Fruit fly (Drosophila melanogaster) whole organism, embryonic: ENCODE results near the gene srp.
A peak's percentile ranks its signal among the peaks of the same experiment; 100 is the strongest.

Source experiments
- Aef1 ChIP-seq: fragments of 200-800 bp; sonication (Bioruptor generic); IDR thresholded peaks from 3 replicates; pipeline ENCODE4 v1.3.6; 2022; ENCODE audit warnings: missing biosample characterization, missing genetic modification characterization
- B-H2 ChIP-seq: fragments of 200-800 bp; sonication (Bioruptor generic); optimal IDR thresholded peaks from 2 replicates; lab custom pipeline; 2018; ENCODE audit warnings: missing biosample characterization, mild to moderate bottlenecking, missing genetic modification characterization
- CG11456 ChIP-seq: fragments of 200-800 bp; sonication (Bioruptor generic); IDR thresholded peaks from 3 replicates; pipeline ENCODE4 v1.3.6; 2022; ENCODE audit warnings: missing biosample characterization, missing genetic modification characterization
- CG11723 ChIP-seq: fragments of 200-800 bp; sonication (Bioruptor generic); optimal IDR thresholded peaks from 2 replicates; lab custom pipeline; 2017; ENCODE audit warnings: missing biosample characterization, mild to moderate bottlenecking, missing genetic modification characterization
- CG12769 ChIP-seq: fragments of 200-800 bp; sonication (Bioruptor generic); optimal IDR thresholded peaks from 2 replicates; lab custom pipeline; 2019; ENCODE audit warnings: missing biosample characterization, mild to moderate bottlenecking, missing genetic modification characterization, moderate library complexity
- CG13775 ChIP-seq: fragments of 200-800 bp; sonication (Bioruptor generic); optimal IDR thresholded peaks from 3 replicates; lab custom pipeline; 2017; ENCODE audit warnings: missing biosample characterization, mild to moderate bottlenecking, missing genetic modification characterization
- CG13894 ChIP-seq: fragments of 200-800 bp; sonication (Bioruptor generic); optimal IDR thresholded peaks from 3 replicates; lab custom pipeline; 2018; ENCODE audit warnings: missing biosample characterization, mild to moderate bottlenecking, missing genetic modification characterization, moderate library complexity
- CG15073 ChIP-seq: fragments of 200-800 bp; sonication (Bioruptor generic); optimal IDR thresholded peaks from 2 replicates; lab custom pipeline; 2016; ENCODE audit warnings: missing biosample characterization, missing genetic modification characterization
- CG15696 ChIP-seq: fragments of 200-800 bp; sonication (Bioruptor generic); optimal IDR thresholded peaks from 2 replicates; lab custom pipeline; 2019; ENCODE audit warnings: missing biosample characterization, mild to moderate bottlenecking, missing genetic modification characterization, moderate library complexity
- CG18476 ChIP-seq: fragments of 200-800 bp; sonication (Bioruptor generic); optimal IDR thresholded peaks from 2 replicates; lab custom pipeline; 2016; ENCODE audit warnings: missing biosample characterization, mild to moderate bottlenecking, missing genetic modification characterization
- CG2120 ChIP-seq: fragments of 200-800 bp; sonication (Bioruptor generic); optimal IDR thresholded peaks from 3 replicates; lab custom pipeline; 2016; ENCODE audit warnings: missing biosample characterization, missing genetic modification characterization
- CG34224 ChIP-seq: fragments of 200-800 bp; sonication (Bioruptor generic); IDR thresholded peaks from 3 replicates; pipeline ENCODE4 v1.3.6; 2022; ENCODE audit warnings: missing biosample characterization, missing genetic modification characterization; ENCODE audit not compliant: partially characterized antibody
- CG6813 ChIP-seq: fragments of 200-800 bp; sonication (Bioruptor generic); optimal IDR thresholded peaks from 2 replicates; lab custom pipeline; 2017; ENCODE audit warnings: missing biosample characterization, missing genetic modification characterization, mild to moderate bottlenecking, moderate library complexity, missing genetic modification reagents
- CG7271 ChIP-seq: fragments of 200-800 bp; sonication (Bioruptor generic); optimal IDR thresholded peaks from 2 replicates; lab custom pipeline; 2018; ENCODE audit warnings: missing biosample characterization, mild to moderate bottlenecking, missing genetic modification characterization, moderate library complexity
- CG9215 ChIP-seq: fragments of 200-800 bp; sonication (Bioruptor generic); IDR thresholded peaks from 2 replicates; pipeline ENCODE4 v1.3.6; 2022; ENCODE audit warnings: missing biosample characterization, missing genetic modification characterization
- CoRest ChIP-seq: fragments of 200-800 bp; sonication (Bioruptor generic); optimal IDR thresholded peaks from 3 replicates; lab custom pipeline; 2018; ENCODE audit warnings: missing biosample characterization, mild to moderate bottlenecking, missing genetic modification characterization, moderate library complexity
- Dfd ChIP-seq, 2 experiments: fragments of >200 bp; optimal IDR thresholded peaks; 2 replicates each; lab custom pipeline; 2017; ENCODE audit warnings: missing biosample characterization in 2 of 2, missing genetic modification characterization in 2 of 2
- E2f2 ChIP-seq: fragments of 200-800 bp; sonication (Bioruptor generic); IDR thresholded peaks from 2 replicates; pipeline ENCODE4 v1.3.6; 2022; ENCODE audit warnings: missing biosample characterization, missing genetic modification characterization
- Elba2 ChIP-seq: fragments of 200-800 bp; sonication (Bioruptor generic); optimal IDR thresholded peaks from 3 replicates; lab custom pipeline; 2016; ENCODE audit warnings: missing biosample characterization, missing genetic modification characterization
- Ets65A ChIP-seq: fragments of 200-800 bp; sonication (Bioruptor generic); peaks from one replicate; lab custom pipeline; 2016; ENCODE audit warnings: missing biosample characterization, missing genetic modification characterization
- Ets97D ChIP-seq: fragments of 200-800 bp; sonication (Bioruptor generic); optimal IDR thresholded peaks from 3 replicates; lab custom pipeline; 2016; ENCODE audit warnings: missing biosample characterization, missing genetic modification characterization
- HLH54F ChIP-seq: fragments of 200-800 bp; sonication (Bioruptor generic); optimal IDR thresholded peaks from 3 replicates; lab custom pipeline; 2016; ENCODE audit warnings: missing biosample characterization, missing genetic modification characterization
- Oaz ChIP-seq: fragments of 200-800 bp; sonication (Bioruptor generic); IDR thresholded peaks from 2 replicates; pipeline ENCODE4 v1.3.6; 2022; ENCODE audit warnings: missing biosample characterization, missing genetic modification characterization
- PHDP ChIP-seq: fragments of 200-800 bp; sonication (Bioruptor generic); optimal IDR thresholded peaks from 3 replicates; lab custom pipeline; 2018; ENCODE audit warnings: missing biosample characterization, mild to moderate bottlenecking, missing genetic modification characterization, moderate library complexity
- Ptx1 ChIP-seq: fragments of 200-800 bp; sonication (Bioruptor generic); IDR thresholded peaks from 2 replicates; pipeline ENCODE4 v1.3.6; 2022; ENCODE audit warnings: missing biosample characterization, missing genetic modification characterization
- Sin3A ChIP-seq: fragments of >200 bp; optimal IDR thresholded peaks from 2 replicates; lab custom pipeline; 2018
- Xbp1 ChIP-seq: fragments of 200-800 bp; sonication (Bioruptor generic); optimal IDR thresholded peaks from 3 replicates; lab custom pipeline; 2016; ENCODE audit warnings: missing biosample characterization, mild to moderate bottlenecking, missing genetic modification characterization
- ac ChIP-seq: fragments of 200-800 bp; sonication (Bioruptor generic); optimal IDR thresholded peaks from 3 replicates; lab custom pipeline; 2017; ENCODE audit warnings: missing biosample characterization, mild to moderate bottlenecking, missing genetic modification characterization
- ara ChIP-seq: fragments of 200-800 bp; sonication (Bioruptor generic); IDR thresholded peaks from 2 replicates; pipeline ENCODE4 v1.3.6; 2022; ENCODE audit warnings: missing biosample characterization, missing genetic modification characterization
- bcd ChIP-seq: fragments of 200-800 bp; sonication (Bioruptor generic); optimal IDR thresholded peaks from 2 replicates; lab custom pipeline; 2017; ENCODE audit warnings: missing biosample characterization, mild to moderate bottlenecking, missing genetic modification characterization
- cad ChIP-seq: fragments of >200 bp; optimal IDR thresholded peaks from 2 replicates; lab custom pipeline; 2017; ENCODE audit warnings: missing biosample characterization, missing genetic modification characterization
- cwo ChIP-seq: fragments of 200-800 bp; sonication (Bioruptor generic); optimal IDR thresholded peaks from 3 replicates; lab custom pipeline; 2017; ENCODE audit warnings: missing biosample characterization, missing genetic modification characterization, mild to moderate bottlenecking, moderate library complexity, missing genetic modification reagents
- dm ChIP-seq: fragments of 200-800 bp; sonication (Bioruptor generic); optimal IDR thresholded peaks from 3 replicates; lab custom pipeline; 2016; ENCODE audit warnings: missing biosample characterization, missing genetic modification characterization
- exex ChIP-seq: fragments of 200-800 bp; sonication (Bioruptor generic); optimal IDR thresholded peaks from 4 replicates; lab custom pipeline; 2018; ENCODE audit warnings: missing biosample characterization, mild to moderate bottlenecking, missing genetic modification characterization, moderate library complexity
- fd102C ChIP-seq: fragments of 200-800 bp; sonication (Bioruptor generic); optimal IDR thresholded peaks from 2 replicates; lab custom pipeline; 2018; ENCODE audit warnings: missing biosample characterization, mild to moderate bottlenecking, missing genetic modification characterization, moderate library complexity
- gcm2 ChIP-seq: fragments of 200-800 bp; sonication (Bioruptor generic); optimal IDR thresholded peaks from 2 replicates; lab custom pipeline; 2016; ENCODE audit warnings: missing biosample characterization, missing genetic modification characterization
- gfzf ChIP-seq: fragments of 200-800 bp; sonication (Bioruptor generic); optimal IDR thresholded peaks from 2 replicates; lab custom pipeline; 2016; ENCODE audit warnings: missing biosample characterization, mild to moderate bottlenecking, missing genetic modification characterization, moderate library complexity
- gt ChIP-seq: fragments of 200-800 bp; sonication (Bioruptor generic); IDR thresholded peaks from 2 replicates; pipeline ENCODE4 v1.3.6; 2022; ENCODE audit warnings: missing biosample characterization, missing genetic modification characterization
- insv ChIP-seq, 2 experiments: fragments of 200-800 bp; sonication (Bioruptor generic); optimal IDR thresholded peaks; 3 replicates each; lab custom pipeline; 2016 to 2018; ENCODE audit warnings: missing biosample characterization in 2 of 2, missing genetic modification characterization in 2 of 2
- jigr1 ChIP-seq: fragments of 200-800 bp; sonication (Bioruptor generic); IDR thresholded peaks from 3 replicates; pipeline ENCODE4 v1.3.6; 2022; ENCODE audit warnings: missing biosample characterization, missing genetic modification characterization
- kay ChIP-seq: fragments of 200-800 bp; sonication (Bioruptor generic); optimal IDR thresholded peaks from 2 replicates; lab custom pipeline; 2016; ENCODE audit warnings: missing biosample characterization, missing genetic modification characterization
- peb ChIP-seq: fragments of 200-800 bp; sonication (Bioruptor generic); IDR thresholded peaks from 2 replicates; pipeline ENCODE4 v1.3.6; 2022; ENCODE audit warnings: missing biosample characterization, missing genetic modification characterization
- pho ChIP-seq: fragments of 200-800 bp; sonication (Bioruptor generic); optimal IDR thresholded peaks from 2 replicates; lab custom pipeline; 2016; ENCODE audit warnings: missing biosample characterization, missing genetic modification characterization
- phol ChIP-seq: fragments of 200-800 bp; sonication (Bioruptor generic); optimal IDR thresholded peaks from 3 replicates; lab custom pipeline; 2018; ENCODE audit warnings: missing biosample characterization, mild to moderate bottlenecking, missing genetic modification characterization, moderate library complexity
- pita ChIP-seq: fragments of 200-800 bp; sonication (Bioruptor generic); optimal IDR thresholded peaks from 2 replicates; lab custom pipeline; 2017; ENCODE audit warnings: missing biosample characterization, mild to moderate bottlenecking, missing genetic modification characterization
- pnt ChIP-seq: fragments of 200-800 bp; sonication (Bioruptor generic); optimal IDR thresholded peaks from 3 replicates; lab custom pipeline; 2016; ENCODE audit warnings: missing biosample characterization, missing genetic modification characterization
- scrt ChIP-seq: fragments of 200-800 bp; sonication (Bioruptor generic); optimal IDR thresholded peaks from 2 replicates; lab custom pipeline; 2018; ENCODE audit warnings: missing biosample characterization, mild to moderate bottlenecking, missing genetic modification characterization, moderate library complexity
- sens-2 ChIP-seq: fragments of 200-800 bp; sonication (Bioruptor generic); IDR thresholded peaks from 2 replicates; pipeline ENCODE4 v1.3.6; 2022; ENCODE audit warnings: missing biosample characterization, missing genetic modification characterization
- slbo ChIP-seq: fragments of 200-800 bp; sonication (Bioruptor generic); IDR thresholded peaks from 2 replicates; pipeline ENCODE4 v1.3.6; 2022; ENCODE audit warnings: missing biosample characterization, missing genetic modification characterization
- vvl ChIP-seq: fragments of 200-800 bp; sonication (Bioruptor generic); IDR thresholded peaks from 2 replicates; pipeline ENCODE4 v1.3.6; 2022; ENCODE audit warnings: missing biosample characterization, missing genetic modification characterization
- wek ChIP-seq: fragments of 200-800 bp; sonication (Bioruptor generic); optimal IDR thresholded peaks from 3 replicates; lab custom pipeline; 2018; ENCODE audit warnings: missing biosample characterization, mild to moderate bottlenecking, missing genetic modification characterization, moderate library complexity
- zfh2 ChIP-seq: fragments of 200-800 bp; sonication (Bioruptor generic); optimal IDR thresholded peaks from 2 replicates; lab custom pipeline; 2016; ENCODE audit warnings: missing biosample characterization, missing genetic modification characterization

The srp gene

DNA sequence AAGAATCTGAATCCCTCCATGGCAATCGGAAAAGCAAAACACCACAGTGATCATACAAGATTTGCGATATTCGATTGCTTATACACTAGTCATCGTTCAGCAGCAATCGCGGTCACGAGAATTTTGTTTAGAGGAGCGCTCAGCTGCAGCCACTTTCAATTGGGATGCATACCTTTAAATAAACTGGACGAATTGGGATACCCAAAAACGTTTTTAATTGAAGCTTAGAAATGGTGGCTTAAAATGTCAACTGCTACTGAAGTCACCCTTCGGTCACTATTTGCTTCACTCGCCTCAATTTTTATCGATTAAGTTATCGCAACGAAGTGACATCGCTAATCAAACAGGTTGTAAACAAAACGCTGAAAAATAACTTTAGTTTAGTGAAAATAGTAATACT lies 63.4 kb downstream of the srp start, which contains the start of the genes IKKbeta and CG5013 (continued):
- no peak for TF ChIP-seq PHDP (tag; lab: Kevin White, UChicago)
- TF ChIP-seq CG12769 (tag; lab: Kevin White, UChicago) = peak; percentile 51
- peak; percentile 36; the same call in 2 of the 3 replicates for TF ChIP-seq Aef1 (GFP tag; lab: Robert Waterston, UW)
- TF ChIP-seq exex (tag; lab: Kevin White, UChicago) = no peak
- TF ChIP-seq Oaz = no peak
- TF ChIP-seq peb (GFP tag; lab: Robert Waterston, UW) = no peak
- TF ChIP-seq phol (tag; lab: Kevin White, UChicago) = peak; percentile 66
- TF ChIP-seq HLH54F = peak; percentile 60
- peak; percentile 32 for TF ChIP-seq CG13775 (GFP tag; lab: Kevin White, UChicago)
- TF ChIP-seq CG9215 (GFP tag; lab: Robert Waterston, UW) = peak; percentile 58
- 0 out of 3 replicates have a peak, but pooled peaks have one; percentile 45 for TF ChIP-seq CG11456 (GFP tag; lab: Robert Waterston, UW)
- TF ChIP-seq pnt (GFP tag; lab: Kevin White, UChicago) = peak; percentile 14
- TF ChIP-seq scrt (GFP tag; lab: Kevin White, UChicago) = peak; percentile 73
- peak; percentile 95 for TF ChIP-seq Ets65A
- no peak for TF ChIP-seq B-H2 (GFP tag; lab: Kevin White, UChicago)
- peak; percentile 68 for TF ChIP-seq CG2120 (GFP tag; lab: Kevin White, UChicago)
- TF ChIP-seq fd102C (GFP tag; lab: Kevin White, UChicago) = no peak
- TF ChIP-seq cad = no peak
- no peak for TF ChIP-seq wek (GFP tag; lab: Kevin White, UChicago)
- peak; percentile 17; the same call in 1 of the 2 replicates for TF ChIP-seq vvl (GFP tag; lab: Robert Waterston, UW)
- TF ChIP-seq gt (GFP tag; lab: Robert Waterston, UW) = no peak
- TF ChIP-seq cwo (GFP tag; lab: Kevin White, UChicago) = no peak
- no peak for TF ChIP-seq CG7271 (tag; lab: Kevin White, UChicago)
- no peak for TF ChIP-seq CG15073 (GFP tag; lab: Kevin White, UChicago)
- TF ChIP-seq pho (GFP tag; lab: Kevin White, UChicago) = peak; percentile 70
- TF ChIP-seq slbo (GFP tag; lab: Robert Waterston, UW) = peak; percentile 72
- peak in 1 of 2 experiments; percentile 28 for TF ChIP-seq insv (GFP tag; optimal IDR thresholded peaks at IDR 0.05; lab: Kevin White, UChicago)
- TF ChIP-seq kay = peak; percentile 4
- TF ChIP-seq jigr1 = no peak
- TF ChIP-seq Dfd (GFP tag; optimal IDR thresholded peaks at IDR 0.05; lab: Kevin White, UChicago) = no peak
- no peak for TF ChIP-seq CG18476
- peak; percentile 46 for TF ChIP-seq gfzf (GFP tag; lab: Kevin White, UChicago)
- TF ChIP-seq CG6813 = no peak
- TF ChIP-seq CoRest (tag; lab: Kevin White, UChicago) = peak; percentile 63
- TF ChIP-seq CG13894 (tag; lab: Kevin White, UChicago) = no peak
- peak; percentile 48 for TF ChIP-seq Ptx1
- TF ChIP-seq E2f2 (GFP tag; lab: Robert Waterston, UW) = peak; percentile 30; the same call in 1 of the 2 replicates
- TF ChIP-seq CG15696 (tag; lab: Kevin White, UChicago) = no peak
- TF ChIP-seq Sin3A (lab: Kevin White, UChicago) = peak; percentile 93
- TF ChIP-seq CG11723 (GFP tag; lab: Kevin White, UChicago) = no peak
- TF ChIP-seq pita = no peak
- TF ChIP-seq Ets97D (GFP tag; lab: Kevin White, UChicago) = peak; percentile 43
- peak; percentile 31 for TF ChIP-seq bcd (GFP tag; lab: Kevin White, UChicago)
- peak; percentile 57; the same call in 1 of the 2 replicates for TF ChIP-seq ara (GFP tag; lab: Robert Waterston, UW)
- peak; percentile 52 for TF ChIP-seq Xbp1
- peak; percentile 79 for TF ChIP-seq zfh2 (GFP tag; lab: Kevin White, UChicago)
- TF ChIP-seq ac (GFP tag; lab: Kevin White, UChicago) = no peak
- peak; percentile 54 for TF ChIP-seq Elba2 (GFP tag; lab: Kevin White, UChicago)
- peak; percentile 80 for TF ChIP-seq CG34224 (GFP tag; lab: Robert Waterston, UW)
- peak; percentile 54 for TF ChIP-seq dm (GFP tag; lab: Kevin White, UChicago)
- TF ChIP-seq gcm2 = no peak
- no peak for TF ChIP-seq sens-2 (GFP tag; lab: Robert Waterston, UW)
